Fruit fly (Drosophila melanogaster): ENCODE data around the gene CG14115.

Gene CG14115

DNA sequence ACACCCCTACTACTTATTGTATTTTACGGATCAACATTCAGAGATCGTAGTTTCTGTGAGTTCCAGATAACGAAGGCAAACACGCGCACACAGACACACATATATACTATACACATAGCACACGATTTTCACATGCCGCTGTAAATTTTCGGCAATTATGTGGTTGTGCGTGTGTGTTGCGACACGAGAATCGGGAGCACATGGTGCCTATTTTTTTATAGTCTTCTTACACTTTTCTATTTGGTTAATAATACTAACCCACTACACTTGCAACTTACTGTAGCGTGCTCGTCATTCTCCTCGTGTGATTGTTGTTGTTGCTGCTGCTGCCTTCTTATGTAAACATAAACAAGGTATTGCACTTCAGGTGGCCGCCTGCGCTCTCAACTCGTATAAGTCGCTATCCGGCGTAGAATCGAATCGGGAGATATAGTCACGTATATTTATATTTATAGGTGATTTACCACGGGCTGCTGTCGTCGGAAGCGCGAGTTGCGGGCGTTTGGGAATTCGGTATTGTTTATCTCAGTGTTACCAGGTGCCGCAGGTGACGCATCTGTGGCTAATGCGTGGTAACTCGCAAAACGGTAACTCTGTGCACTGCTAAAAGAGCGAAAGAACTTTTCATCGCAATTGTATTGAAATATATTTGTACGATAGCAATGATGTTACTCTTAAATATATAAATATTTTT, 38.9 kb downstream of the CG14115 start, which contains the start of gene Adk2 (continued):
- TF ChIP-seq H15 (GFP tag; IDR thresholded peaks at IDR 0.05) (0 out of 3 replicates have a peak, but pooled peaks have one; percentile 39), ERR (GFP tag; optimal IDR thresholded peaks at IDR 0.05) (no peak), CG7786 (GFP tag; optimal IDR thresholded peaks at IDR 0.05) (no peak), Scr (GFP tag; IDR thresholded peaks at IDR 0.05; ENCODE audit: partially characterized antibody) (no peak), prd (optimal IDR thresholded peaks at IDR 0.05) (no peak), prd (GFP tag; IDR thresholded peaks at IDR 0.05) (peak; percentile 67), CG8478 (optimal IDR thresholded peaks at IDR 0.05) (no peak), Dad (GFP tag; optimal IDR thresholded peaks at IDR 0.05) (no peak), CG34224 (GFP tag; IDR thresholded peaks at IDR 0.05; ENCODE audit: partially characterized antibody) (no peak), CG17568 (GFP tag; optimal IDR thresholded peaks at IDR 0.05) (no peak), cwo (GFP tag; optimal IDR thresholded peaks at IDR 0.05) (peak; percentile 84), fu2 (GFP tag; optimal IDR thresholded peaks at IDR 0.05) (no peak), Deaf1 (tag; optimal IDR thresholded peaks at IDR 0.05) (peak; percentile 60), CG10543 (GFP tag; optimal IDR thresholded peaks at IDR 0.05) (peak; percentile 27), CG32767 (GFP tag; IDR thresholded peaks at IDR 0.05) (no peak), stc (GFP tag; IDR thresholded peaks at IDR 0.05) (no peak), C15 (GFP tag; IDR thresholded peaks at IDR 0.05) (no peak), pb (GFP tag; optimal IDR thresholded peaks at IDR 0.05) (no peak), Hmr (GFP tag; optimal IDR thresholded peaks at IDR 0.05) (no peak), Chrac-16 (GFP tag; optimal IDR thresholded peaks at IDR 0.05) (no peak), H2.0 (GFP tag; IDR thresholded peaks at IDR 0.05) (peak; percentile 40; the same call in 1 of the 2 replicates), unc-4 (GFP tag; IDR thresholded peaks at IDR 0.05; ENCODE audit: partially characterized antibody) (0 out of 2 replicates have a peak, but pooled peaks have one; percentile 29), pzg (GFP tag; optimal IDR thresholded peaks at IDR 0.05) (peak; percentile 73), CG32532 (GFP tag; IDR thresholded peaks at IDR 0.05) (peak; percentile 75), croc (GFP tag; conservative IDR thresholded peaks at IDR 0.05) (no peak), BEAF-32 (GFP tag; optimal IDR thresholded peaks at IDR 0.05) (no peak), CG1832 (GFP tag; optimal IDR thresholded peaks at IDR 0.05) (no peak), CG4707 (GFP tag; optimal IDR thresholded peaks at IDR 0.05) (no peak), CG15601 (tag; optimal IDR thresholded peaks at IDR 0.05) (no peak), stwl (tag; optimal IDR thresholded peaks at IDR 0.05) (peak; percentile 27), MBD-R2 (GFP tag; IDR thresholded peaks at IDR 0.05) (peak; percentile 52; the same call in 1 of the 2 replicates), Jarid2 (GFP tag; optimal IDR thresholded peaks at IDR 0.05) (peak; percentile 13), crc (GFP tag; optimal IDR thresholded peaks at IDR 0.05) (no peak), gsb-n (tag; optimal IDR thresholded peaks at IDR 0.05) (no peak), CG9932 (GFP tag; IDR thresholded peaks at IDR 0.05) (peak; percentile 76), Hsf (GFP tag; optimal IDR thresholded peaks at IDR 0.05) (no peak), vvl (GFP tag; IDR thresholded peaks at IDR 0.05) (peak; percentile 56), Doc3 (GFP tag; IDR thresholded peaks at IDR 0.05; ENCODE audit: partially characterized antibody) (no peak), CG31365 (tag; optimal IDR thresholded peaks at IDR 0.05) (no peak), Optix (GFP tag; IDR thresholded peaks at IDR 0.05) (no peak), fd102C (GFP tag; optimal IDR thresholded peaks at IDR 0.05) (no peak), gem (tag; optimal IDR thresholded peaks at IDR 0.05) (no peak), jumu (GFP tag; optimal IDR thresholded peaks at IDR 0.05) (no peak), CG33557 (GFP tag; optimal IDR thresholded peaks at IDR 0.05) (no peak), CG10979 (tag; optimal IDR thresholded peaks at IDR 0.05) (no peak), CG6813 (GFP tag; optimal IDR thresholded peaks at IDR 0.05) (no peak), Mad (GFP tag; optimal IDR thresholded peaks at IDR 0.05) (no peak), CG4404 (GFP tag; IDR thresholded peaks at IDR 0.05) (no peak), CG6791 (GFP tag; IDR thresholded peaks at IDR 0.05; ENCODE audit: partially characterized antibody) (peak; percentile 58; the same call in 2 of the 3 replicates), CG1792 (GFP tag; optimal IDR thresholded peaks at IDR 0.05) (peak; percentile 35)
